Fruit fly (Drosophila melanogaster) whole organism, embryonic: ENCODE data around the gene pps.
A peak's percentile ranks its signal among the peaks of the same experiment; 100 is the strongest.

Source experiments
- Antp ChIP-seq: fragments of 200-800 bp; sonication (Bioruptor generic); optimal IDR thresholded peaks from 3 replicates; lab custom pipeline; 2016; ENCODE audit warnings: missing biosample characterization, missing genetic modification characterization
- Awh ChIP-seq: fragments of 200-800 bp; sonication (Bioruptor generic); IDR thresholded peaks from 2 replicates; pipeline ENCODE4, ENCODE4 v1.3.6; 2022; ENCODE audit warnings: missing biosample characterization, missing genetic modification characterization
- BEAF-32 ChIP-seq: fragments of 200-800 bp; sonication (Bioruptor generic); optimal IDR thresholded peaks from 3 replicates; lab custom pipeline; 2017; ENCODE audit warnings: missing biosample characterization, missing genetic modification characterization, mild to moderate bottlenecking, moderate library complexity, missing genetic modification reagents
- CG1233 ChIP-seq: fragments of 200-800 bp; sonication (Bioruptor generic); optimal IDR thresholded peaks from 4 replicates; lab custom pipeline; 2018; ENCODE audit warnings: missing biosample characterization, mild to moderate bottlenecking, missing genetic modification characterization
- CG12391 ChIP-seq: fragments of 200-800 bp; sonication (Bioruptor generic); optimal IDR thresholded peaks from 3 replicates; lab custom pipeline; 2018; ENCODE audit warnings: missing biosample characterization, mild to moderate bottlenecking, missing genetic modification characterization, moderate library complexity
- CG13894 ChIP-seq: fragments of 200-800 bp; sonication (Bioruptor generic); optimal IDR thresholded peaks from 3 replicates; lab custom pipeline; 2018; ENCODE audit warnings: missing biosample characterization, mild to moderate bottlenecking, missing genetic modification characterization, moderate library complexity
- CG14667 ChIP-seq: fragments of 200-800 bp; sonication (Bioruptor generic); IDR thresholded peaks from 2 replicates; pipeline ENCODE4 v1.3.6; 2022; ENCODE audit warnings: missing biosample characterization, missing genetic modification characterization
- CG14710 ChIP-seq: fragments of 200-800 bp; sonication (Bioruptor generic); optimal IDR thresholded peaks from 3 replicates; lab custom pipeline; 2019; ENCODE audit warnings: missing biosample characterization, mild to moderate bottlenecking, missing genetic modification characterization, moderate library complexity
- CG1603 ChIP-seq: fragments of 200-800 bp; sonication (Bioruptor generic); optimal IDR thresholded peaks from 2 replicates; lab custom pipeline; 2019; ENCODE audit warnings: missing biosample characterization, mild to moderate bottlenecking, missing genetic modification characterization, moderate library complexity
- CG2202 ChIP-seq: fragments of 200-800 bp; sonication (Bioruptor generic); optimal IDR thresholded peaks from 2 replicates; lab custom pipeline; 2018; ENCODE audit warnings: missing biosample characterization, mild to moderate bottlenecking, missing genetic modification characterization
- CG4820 ChIP-seq: fragments of 200-800 bp; sonication (Bioruptor generic); optimal IDR thresholded peaks from 3 replicates; lab custom pipeline; 2016; ENCODE audit warnings: missing biosample characterization, missing genetic modification characterization
- CG6175 ChIP-seq: fragments of 200-800 bp; sonication (Bioruptor generic); IDR thresholded peaks from 3 replicates; pipeline ENCODE4 v1.3.6; 2022; ENCODE audit warnings: missing biosample characterization, missing genetic modification characterization
- CG6254 ChIP-seq: fragments of 200-800 bp; sonication (Bioruptor generic); optimal IDR thresholded peaks from 3 replicates; lab custom pipeline; 2017; ENCODE audit warnings: mild to moderate bottlenecking, missing biosample characterization, missing genetic modification reagents, missing genetic modification characterization
- CG6654 ChIP-seq: fragments of 200-800 bp; sonication (Bioruptor generic); optimal IDR thresholded peaks from 2 replicates; lab custom pipeline; 2017; ENCODE audit warnings: missing biosample characterization, mild to moderate bottlenecking, missing genetic modification characterization
- CG6813 ChIP-seq: fragments of 200-800 bp; sonication (Bioruptor generic); optimal IDR thresholded peaks from 2 replicates; lab custom pipeline; 2017; ENCODE audit warnings: missing biosample characterization, missing genetic modification characterization, mild to moderate bottlenecking, moderate library complexity, missing genetic modification reagents
- CG7987 ChIP-seq: fragments of 200-800 bp; sonication (Bioruptor generic); optimal IDR thresholded peaks from 2 replicates; lab custom pipeline; 2018; ENCODE audit warnings: missing biosample characterization, mild to moderate bottlenecking, missing genetic modification characterization, moderate library complexity
- CoRest ChIP-seq: fragments of 200-800 bp; sonication (Bioruptor generic); optimal IDR thresholded peaks from 3 replicates; lab custom pipeline; 2018; ENCODE audit warnings: missing biosample characterization, mild to moderate bottlenecking, missing genetic modification characterization, moderate library complexity
- Doc2 ChIP-seq: fragments of 200-800 bp; sonication (Bioruptor generic); IDR thresholded peaks from 2 replicates; pipeline ENCODE4 v1.3.6; 2022; ENCODE audit warnings: missing biosample characterization, missing genetic modification characterization
- E2f2 ChIP-seq: fragments of 200-800 bp; sonication (Bioruptor generic); IDR thresholded peaks from 2 replicates; pipeline ENCODE4 v1.3.6; 2022; ENCODE audit warnings: missing biosample characterization, missing genetic modification characterization
- Elba2 ChIP-seq: fragments of 200-800 bp; sonication (Bioruptor generic); optimal IDR thresholded peaks from 3 replicates; lab custom pipeline; 2016; ENCODE audit warnings: missing biosample characterization, missing genetic modification characterization
- Ets97D ChIP-seq: fragments of 200-800 bp; sonication (Bioruptor generic); optimal IDR thresholded peaks from 3 replicates; lab custom pipeline; 2016; ENCODE audit warnings: missing biosample characterization, missing genetic modification characterization
- GATAe ChIP-seq: fragments of 200-800 bp; sonication (Bioruptor generic); conservative IDR thresholded peaks from 2 replicates; pipeline ENCODE4 v1.3.6; 2022; ENCODE audit warnings: missing biosample characterization, missing genetic modification characterization
- HHEX ChIP-seq: fragments of 200-800 bp; sonication (Bioruptor generic); optimal IDR thresholded peaks from 3 replicates; lab custom pipeline; 2017; ENCODE audit warnings: missing biosample characterization, mild to moderate bottlenecking, missing genetic modification characterization, missing genetic modification reagents
- Hr51 ChIP-seq, 2 experiments: fragments of 200-800 bp; sonication (Bioruptor generic); optimal IDR thresholded peaks; 2 replicates in 1 of 2; 3 replicates in 1 of 2; lab custom pipeline; 2016 to 2018; ENCODE audit warnings: missing biosample characterization in 2 of 2, missing genetic modification characterization in 2 of 2, mild to moderate bottlenecking in 1 of 2, moderate library complexity in 1 of 2
- Lim3 ChIP-seq: fragments of 200-800 bp; sonication (Bioruptor generic); IDR thresholded peaks from 2 replicates; pipeline ENCODE4 v1.3.6; 2022; ENCODE audit warnings: missing biosample characterization, missing genetic modification characterization
- Lpt ChIP-seq: fragments of >200 bp; optimal IDR thresholded peaks from 2 replicates; lab custom pipeline; 2018; ENCODE audit warnings: missing biosample characterization, missing genetic modification characterization
- Myb ChIP-seq: fragments of 200-800 bp; sonication (Bioruptor generic); optimal IDR thresholded peaks from 2 replicates; lab custom pipeline; 2016; ENCODE audit warnings: missing biosample characterization, missing genetic modification characterization
- Opbp ChIP-seq: fragments of 200-800 bp; sonication (Bioruptor generic); IDR thresholded peaks from 3 replicates; pipeline ENCODE4 v1.3.6; 2022; ENCODE audit warnings: missing biosample characterization, missing genetic modification characterization; ENCODE audit not compliant: partially characterized antibody
- Rx ChIP-seq: fragments of 200-800 bp; sonication (Bioruptor generic); IDR thresholded peaks from 2 replicates; pipeline ENCODE4 v1.3.6; 2022; ENCODE audit warnings: missing biosample characterization, missing genetic modification characterization
- Stat92E ChIP-seq, 3 experiments: fragments of >200 bp in 2 of 3; fragments of 200-800 bp in 1 of 3; sonication (Bioruptor generic) in 1 of 3; optimal IDR thresholded peaks; 2 replicates each; lab custom pipeline; 2017 to 2019; ENCODE audit warnings: missing biosample characterization in 3 of 3, missing genetic modification characterization in 3 of 3, mild to moderate bottlenecking in 1 of 3, moderate library complexity in 1 of 3
- TFAM ChIP-seq: fragments of 200-800 bp; sonication (Bioruptor generic); optimal IDR thresholded peaks from 2 replicates; lab custom pipeline; 2017; ENCODE audit warnings: missing biosample characterization, missing genetic modification characterization, inconsistent platforms
- YL-1 ChIP-seq: fragments of 200-800 bp; sonication (Bioruptor generic); optimal IDR thresholded peaks from 3 replicates; lab custom pipeline; 2017; ENCODE audit warnings: missing biosample characterization, mild to moderate bottlenecking, missing genetic modification characterization
- chif ChIP-seq, 2 experiments: fragments of 200-800 bp; sonication (Bioruptor generic); optimal IDR thresholded peaks; 3 replicates each; lab custom pipeline; 2016; ENCODE audit warnings: missing biosample characterization in 2 of 2, missing genetic modification characterization in 2 of 2
- corto ChIP-seq: fragments of 200-800 bp; sonication (Bioruptor generic); optimal IDR thresholded peaks from 2 replicates; lab custom pipeline; 2016; ENCODE audit warnings: missing biosample characterization, mild to moderate bottlenecking, missing genetic modification characterization, moderate library complexity
- dm ChIP-seq: fragments of 200-800 bp; sonication (Bioruptor generic); optimal IDR thresholded peaks from 3 replicates; lab custom pipeline; 2016; ENCODE audit warnings: missing biosample characterization, missing genetic modification characterization
- eve ChIP-seq, 2 experiments: fragments of >200 bp; optimal IDR thresholded peaks; 2 replicates each; lab custom pipeline; 2017; ENCODE audit warnings: missing biosample characterization in 2 of 2, missing genetic modification characterization in 2 of 2
- fru ChIP-seq: fragments of >200 bp; optimal IDR thresholded peaks from 2 replicates; lab custom pipeline; 2017
- hkb ChIP-seq, 2 experiments: fragments of 200-800 bp in 1 of 2; fragments of >200 bp in 1 of 2; sonication (Bioruptor generic) in 1 of 2; IDR thresholded peaks in 1 of 2; optimal IDR thresholded peaks in 1 of 2; 2 replicates each; pipeline versions ENCODE4 v1.3.6 to Lab custom; 2017 to 2022; ENCODE audit warnings: missing biosample characterization in 1 of 2, missing genetic modification characterization in 1 of 2
- jing ChIP-seq: fragments of 200-800 bp; sonication (Bioruptor generic); optimal IDR thresholded peaks from 2 replicates; lab custom pipeline; 2018; ENCODE audit warnings: missing biosample characterization, mild to moderate bottlenecking, missing genetic modification characterization
- kah ChIP-seq: fragments of 200-800 bp; sonication (Bioruptor generic); optimal IDR thresholded peaks from 2 replicates; lab custom pipeline; 2018; ENCODE audit warnings: missing biosample characterization, mild to moderate bottlenecking, missing genetic modification characterization
- nmo ChIP-seq: fragments of 200-800 bp; sonication (Bioruptor generic); optimal IDR thresholded peaks from 2 replicates; lab custom pipeline; 2018; ENCODE audit warnings: missing biosample characterization, mild to moderate bottlenecking, missing genetic modification characterization, moderate library complexity
- pan ChIP-seq, 4 experiments: fragments of >200 bp in 3 of 4; fragments of 200-800 bp in 1 of 4; sonication (Bioruptor generic) in 1 of 4; optimal IDR thresholded peaks in 3 of 4; IDR thresholded peaks in 1 of 4; 2 replicates each; pipeline versions ENCODE4 v1.3.6 to Lab custom; 2017 to 2022; ENCODE audit warnings: missing biosample characterization in 2 of 4, missing genetic modification characterization in 2 of 4, mixed read lengths in 1 of 4
- ro ChIP-seq: fragments of 200-800 bp; sonication (Bioruptor generic); IDR thresholded peaks from 2 replicates; pipeline ENCODE4 v1.3.6; 2022; ENCODE audit warnings: missing biosample characterization, missing genetic modification characterization
- run ChIP-seq: fragments of 200-800 bp; sonication (Bioruptor generic); optimal IDR thresholded peaks from 3 replicates; lab custom pipeline; 2018; ENCODE audit warnings: missing biosample characterization, mild to moderate bottlenecking, missing genetic modification characterization
- sens ChIP-seq: fragments of 200-800 bp; sonication (Bioruptor generic); peaks from one replicate; lab custom pipeline; 2016; ENCODE audit warnings: missing biosample characterization, missing genetic modification characterization
- slbo ChIP-seq: fragments of 200-800 bp; sonication (Bioruptor generic); IDR thresholded peaks from 2 replicates; pipeline ENCODE4 v1.3.6; 2022; ENCODE audit warnings: missing biosample characterization, missing genetic modification characterization
- unc-4 ChIP-seq: fragments of 200-800 bp; sonication (Bioruptor generic); IDR thresholded peaks from 2 replicates; pipeline ENCODE4 v1.3.6; 2022; ENCODE audit warnings: missing biosample characterization, missing genetic modification characterization; ENCODE audit not compliant: partially characterized antibody
- unpg ChIP-seq: fragments of 200-800 bp; sonication (Bioruptor generic); optimal IDR thresholded peaks from 3 replicates; lab custom pipeline; 2018; ENCODE audit warnings: missing biosample characterization, mild to moderate bottlenecking, missing genetic modification characterization, moderate library complexity

The pps gene

DNA sequence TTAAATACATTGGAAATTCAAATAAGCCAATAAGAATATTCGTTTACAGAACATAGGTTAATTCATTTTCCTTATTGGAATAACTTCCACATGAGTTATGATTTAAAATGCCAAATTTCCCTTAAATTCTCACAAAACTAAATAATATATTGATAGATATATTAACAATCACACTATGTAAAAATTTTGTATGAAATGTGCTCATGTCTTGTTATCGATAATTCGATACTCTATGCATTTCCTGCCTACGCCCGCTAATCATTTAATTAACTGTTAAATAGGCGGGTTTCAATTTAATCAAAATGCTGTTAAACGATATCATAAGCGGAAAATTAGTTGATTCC, 12.7 kb downstream of the pps start, which contains the start of gene NANS (continued):
- 0 out of 2 replicates have a peak, but pooled peaks have one; percentile 27 for TF ChIP-seq unc-4 (GFP tag; lab: Robert Waterston, UW)

DNA sequence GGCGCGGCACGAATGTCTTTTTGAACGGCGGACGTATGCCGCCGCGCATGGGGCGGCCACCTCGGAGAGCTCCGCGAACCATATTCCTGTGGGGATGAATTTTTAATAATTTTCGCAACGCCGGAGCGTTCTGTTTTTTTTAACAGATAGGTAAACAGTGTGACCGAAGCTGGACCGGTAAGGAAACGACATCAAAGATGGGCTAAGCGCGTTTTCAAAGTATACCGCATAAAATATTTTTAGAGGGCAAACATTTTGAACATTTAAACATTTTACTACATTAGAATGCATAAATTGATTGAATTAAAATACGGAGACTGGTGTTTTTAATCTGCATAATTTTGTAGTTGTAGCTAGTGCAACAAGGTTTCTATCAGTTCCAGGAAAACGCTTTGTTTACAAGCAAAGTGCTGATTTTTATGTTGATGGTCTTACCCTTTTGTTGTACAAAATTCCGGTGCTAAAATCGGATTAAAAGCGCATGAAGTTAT, 15.5 kb downstream of the pps start, which contains the start of the genes CG5641 and CG5245:
CG5641 (minus strand) TSS at position 163 of the 491 bp plus-strand sequence.
CG5245 (plus strand) TSS at position 441 of the 491 bp plus-strand sequence.
- TF ChIP-seq hkb (optimal IDR thresholded peaks at IDR 0.05; lab: Kevin White, UChicago) (peak; percentile 26), hkb (GFP tag; IDR thresholded peaks at IDR 0.05; lab: Robert Waterston, UW) (no peak), Awh (GFP tag; lab: Robert Waterston, UW) (no peak), Elba2 (no peak), sens (GFP tag; lab: Kevin White, UChicago) (peak; percentile 34), CG13894 (tag; lab: Kevin White, UChicago) (no peak), CG4820 (GFP tag; lab: Kevin White, UChicago) (no peak), CG14667 (GFP tag; lab: Robert Waterston, UW) (no peak), CG14710 (tag; lab: Kevin White, UChicago) (peak; percentile 27), ro (no peak), nmo (GFP tag; lab: Kevin White, UChicago) (peak; percentile 20), CG6175 (no peak), kah (GFP tag; lab: Kevin White, UChicago) (no peak), slbo (no peak), CG6654 (GFP tag; lab: Kevin White, UChicago) (no peak), Doc2 (GFP tag; lab: Robert Waterston, UW) (no peak), Myb (GFP tag; lab: Kevin White, UChicago) (peak; percentile 31), Lpt (GFP tag; lab: Kevin White, UChicago) (no peak), CG12391 (tag; lab: Kevin White, UChicago) (no peak), Stat92E (GFP tag; optimal IDR thresholded peaks at IDR 0.05; lab: Kevin White, UChicago) (peak in 1 of 3 experiments; percentile 5), pan (optimal IDR thresholded peaks at IDR 0.05; lab: Kevin White, UChicago) (no peak), pan (GFP tag; optimal IDR thresholded peaks at IDR 0.05 in 1 of 2, IDR thresholded peaks at IDR 0.05 in 1 of 2) (no peak), CG6813 (GFP tag; lab: Kevin White, UChicago) (no peak), BEAF-32 (GFP tag; lab: Kevin White, UChicago) (peak; percentile 30), Opbp (GFP tag; lab: Robert Waterston, UW) (0 out of 3 replicates have a peak, but pooled peaks have one; percentile 12), CG6254 (no peak), Antp (GFP tag; lab: Kevin White, UChicago) (no peak), CG1603 (tag; lab: Kevin White, UChicago) (peak; percentile 11), Rx (GFP tag; lab: Robert Waterston, UW) (no peak), corto (no peak), YL-1 (peak; percentile 23), CG7987 (no peak), CoRest (peak; percentile 12), jing (no peak), chif (GFP tag; optimal IDR thresholded peaks at IDR 0.05; lab: Kevin White, UChicago) (no peak), fru (no peak), Ets97D (GFP tag; lab: Kevin White, UChicago) (peak; percentile 23), TFAM (GFP tag; lab: Kevin White, UChicago) (no peak), run (tag; lab: Kevin White, UChicago) (no peak), GATAe (GFP tag; lab: Robert Waterston, UW) (no peak), Hr51 (GFP tag; optimal IDR thresholded peaks at IDR 0.05; lab: Kevin White, UChicago) (no peak), CG2202 (tag; lab: Kevin White, UChicago) (no peak), unpg (GFP tag; lab: Kevin White, UChicago) (no peak), E2f2 (GFP tag; lab: Robert Waterston, UW) (peak; percentile 64), CG1233 (no peak), Lim3 (GFP tag; lab: Robert Waterston, UW) (no peak), HHEX (GFP tag; lab: Kevin White, UChicago) (no peak), eve (GFP tag; optimal IDR thresholded peaks at IDR 0.05; lab: Kevin White, UChicago) (no peak), dm (GFP tag; lab: Kevin White, UChicago) (no peak)
